Worm (Caenorhabditis elegans): Measurements from ENCODE around the gene Y46G5A.36.

The Y46G5A.36 gene

DNA sequence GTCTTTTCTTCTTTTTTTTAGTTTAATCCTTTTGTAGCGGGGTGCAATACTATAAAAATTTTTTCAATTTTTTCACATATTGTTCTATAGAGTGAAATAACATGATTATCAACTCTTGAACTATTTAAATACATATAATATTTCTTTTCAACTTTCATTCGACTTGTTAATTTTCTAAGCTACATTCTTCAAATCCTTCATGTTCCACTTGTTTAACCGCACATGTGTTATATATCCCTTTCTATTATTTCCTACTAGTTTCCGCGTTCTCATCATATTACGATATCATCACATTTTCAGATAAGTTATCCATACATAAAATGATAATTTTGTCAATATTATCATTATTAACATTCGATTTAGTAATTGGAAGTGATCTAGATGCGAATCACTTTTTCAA, 32.4 kb downstream of the Y46G5A.36 start, which contains the start of gene Y46G5A.29:
Gene Y46G5A.29, plus strand, starts transcription at position 301 of the 400 bp plus-strand sequence.
- TF ChIP-seq sea-1 (GFP tag; conservative IDR thresholded peaks at IDR 0.05) (no peak), B0310.2 (tag; optimal IDR thresholded peaks at IDR 0.05) (no peak)

DNA sequence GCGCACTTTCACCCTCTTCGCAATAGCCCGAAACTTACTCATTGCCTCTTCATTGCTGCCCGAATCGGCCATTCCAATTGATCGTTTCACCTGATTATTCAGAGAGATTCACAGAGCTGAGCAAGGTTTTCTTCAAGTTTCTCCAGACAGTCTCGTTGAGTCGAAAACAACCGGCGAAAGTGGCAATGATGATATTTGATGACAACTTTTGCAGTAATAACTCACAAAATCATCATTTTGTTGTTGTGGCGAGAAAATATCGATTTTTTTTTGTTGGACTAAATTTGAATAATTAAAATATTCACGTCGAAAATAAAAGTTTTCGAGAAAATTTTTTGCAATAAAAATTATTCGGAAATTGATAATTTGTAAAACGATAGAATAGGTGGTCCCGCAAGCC, 42.1 kb downstream of the Y46G5A.36 start, which contains the start of gene snf-5:
Gene snf-5, minus strand, starts transcription at position 182 of the 400 bp plus-strand sequence.
- TF ChIP-seq aly-1 (tag; optimal IDR thresholded peaks at IDR 0.05): no peak
- no peak for TF ChIP-seq ceh-13 (GFP tag; optimal IDR thresholded peaks at IDR 0.05)
- no peak for TF ChIP-seq hnd-1 (tag; optimal IDR thresholded peaks at IDR 0.05)
- TF ChIP-seq ama-1 (optimal IDR thresholded peaks at IDR 0.05): no peak
- TF ChIP-seq hmg-4 (GFP tag; optimal IDR thresholded peaks at IDR 0.05): no peak
- TF ChIP-seq pes-1 (GFP tag; IDR thresholded peaks at IDR 0.05): no peak
- no peak for TF ChIP-seq ets-7 (tag; optimal IDR thresholded peaks at IDR 0.05)
- no peak for TF ChIP-seq B0310.2 (tag; optimal IDR thresholded peaks at IDR 0.05)
- TF ChIP-seq sea-1 (GFP tag; conservative IDR thresholded peaks at IDR 0.05): no peak
- no peak for TF ChIP-seq scrt-1 (GFP tag; IDR thresholded peaks at IDR 0.05)
- no peak for TF ChIP-seq tbx-11 (GFP tag; IDR thresholded peaks at IDR 0.05)
- no peak for TF ChIP-seq F13C5.2 (tag; optimal IDR thresholded peaks at IDR 0.05)
- TF ChIP-seq tra-4 (tag; optimal IDR thresholded peaks at IDR 0.05): no peak
- TF ChIP-seq tbx-37 (GFP tag; conservative IDR thresholded peaks at IDR 0.05): no peak

DNA sequence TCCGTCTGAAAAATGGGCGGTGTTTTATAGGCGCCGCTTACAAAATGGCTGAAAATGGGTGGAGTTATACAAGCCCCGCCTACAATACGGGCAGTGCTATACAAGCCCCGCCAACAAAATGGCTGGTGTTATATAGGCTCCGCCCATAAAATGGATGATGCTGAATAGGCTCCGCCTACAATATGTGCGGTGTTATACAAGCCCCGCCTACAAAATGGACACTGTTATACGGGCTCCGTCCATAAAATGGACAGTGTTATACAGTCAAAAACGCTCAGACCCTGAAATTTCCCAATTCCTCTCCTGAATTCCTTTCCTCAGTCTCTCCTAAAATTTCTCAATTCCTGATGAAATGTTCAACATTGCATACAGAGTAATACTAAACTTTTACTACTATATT, 42.6 kb downstream of the Y46G5A.36 start:
- TF ChIP-seq F13C5.2 (tag; optimal IDR thresholded peaks at IDR 0.05) (no peak), tbx-37 (GFP tag; conservative IDR thresholded peaks at IDR 0.05) (no peak), pes-1 (GFP tag; IDR thresholded peaks at IDR 0.05) (no peak)

All from whole organism, early embryonic.